Fruit fly (Drosophila melanogaster): Measurements from ENCODE around the gene Zasp67.

The Zasp67 gene

dm6 chr3L:9846577-9847342 lies 49.3 kb upstream of the Zasp67 start (continued):
- TF ChIP-seq Pdp1 (GFP tag; optimal IDR thresholded peaks at IDR 0.05) = no peak
- no peak for TF ChIP-seq CG6813 (GFP tag; optimal IDR thresholded peaks at IDR 0.05)
- no peak for TF ChIP-seq crol (GFP tag; IDR thresholded peaks at IDR 0.05)
- TF ChIP-seq pb (GFP tag; optimal IDR thresholded peaks at IDR 0.05) = no peak
- no peak for TF ChIP-seq vnd (GFP tag; IDR thresholded peaks at IDR 0.05; ENCODE audit: partially characterized antibody)
- TF ChIP-seq CG9932 (GFP tag; IDR thresholded peaks at IDR 0.05) = peak; percentile 6; the same call in 1 of the 2 replicates
- no peak for TF ChIP-seq Ravus (GFP tag; IDR thresholded peaks at IDR 0.05)
- TF ChIP-seq emc (GFP tag; optimal IDR thresholded peaks at IDR 0.05) = no peak
- TF ChIP-seq Fer3 (tag; optimal IDR thresholded peaks at IDR 0.05) = no peak
- no peak for TF ChIP-seq CG32767 (GFP tag; IDR thresholded peaks at IDR 0.05)
- TF ChIP-seq jing (GFP tag; optimal IDR thresholded peaks at IDR 0.05) = no peak
- TF ChIP-seq amos (GFP tag; IDR thresholded peaks at IDR 0.05; ENCODE audit: partially characterized antibody) = 0 out of 2 replicates have a peak, but pooled peaks have one; percentile 35
- TF ChIP-seq Fer1 (GFP tag; optimal IDR thresholded peaks at IDR 0.05) = no peak
- TF ChIP-seq pnt (GFP tag; optimal IDR thresholded peaks at IDR 0.05) = no peak
- no peak for TF ChIP-seq Sox102F (GFP tag; optimal IDR thresholded peaks at IDR 0.05)
- no peak for TF ChIP-seq chn (GFP tag; optimal IDR thresholded peaks at IDR 0.05)
- peak; percentile 28; the same call in 1 of the 3 replicates for TF ChIP-seq CG34224 (GFP tag; IDR thresholded peaks at IDR 0.05; ENCODE audit: partially characterized antibody)
- no peak for TF ChIP-seq Doc2 (GFP tag; IDR thresholded peaks at IDR 0.05)
- no peak for TF ChIP-seq danr (GFP tag; IDR thresholded peaks at IDR 0.05)
- TF ChIP-seq CG4424 (GFP tag; optimal IDR thresholded peaks at IDR 0.05) = no peak
- no peak for TF ChIP-seq tin (GFP tag; optimal IDR thresholded peaks at IDR 0.05)
- TF ChIP-seq CG16815 (GFP tag; optimal IDR thresholded peaks at IDR 0.05) = no peak
- no peak for TF ChIP-seq dimm (GFP tag; IDR thresholded peaks at IDR 0.05)
- no peak for TF ChIP-seq CG4854 (GFP tag; optimal IDR thresholded peaks at IDR 0.05)
- no peak for TF ChIP-seq Nf-YA (GFP tag; IDR thresholded peaks at IDR 0.05)
- TF ChIP-seq fd3F (GFP tag; optimal IDR thresholded peaks at IDR 0.05) = peak; percentile 17
- no peak for TF ChIP-seq D19A (tag; optimal IDR thresholded peaks at IDR 0.05)
- no peak for TF ChIP-seq salm (tag; optimal IDR thresholded peaks at IDR 0.05)
- TF ChIP-seq YL-1 (GFP tag; optimal IDR thresholded peaks at IDR 0.05) = no peak
- TF ChIP-seq CG13775 (GFP tag; optimal IDR thresholded peaks at IDR 0.05) = no peak
- no peak for TF ChIP-seq CG33213 (GFP tag; optimal IDR thresholded peaks at IDR 0.05)
- TF ChIP-seq CG10543 (GFP tag; optimal IDR thresholded peaks at IDR 0.05) = peak; percentile 11
- no peak for TF ChIP-seq Hey (tag; optimal IDR thresholded peaks at IDR 0.05)
- 0 out of 4 replicates have a peak, but pooled peaks have one; percentile 43 for TF ChIP-seq chinmo (GFP tag; IDR thresholded peaks at IDR 0.05; ENCODE audit: partially characterized antibody)
- no peak for TF ChIP-seq HLH4C (GFP tag; IDR thresholded peaks at IDR 0.05; ENCODE audit: partially characterized antibody)
- TF ChIP-seq grn (GFP tag; optimal IDR thresholded peaks at IDR 0.05) = no peak
- TF ChIP-seq nmo (GFP tag; optimal IDR thresholded peaks at IDR 0.05) = no peak
- no peak for TF ChIP-seq CG8388 (GFP tag; optimal IDR thresholded peaks at IDR 0.05)
- TF ChIP-seq CG11560 (tag; IDR thresholded peaks at IDR 0.05) = no peak
- TF ChIP-seq C15 (GFP tag; IDR thresholded peaks at IDR 0.05) = no peak
- peak; percentile 46; the same call in 1 of the 2 replicates for TF ChIP-seq Atf6 (GFP tag; IDR thresholded peaks at IDR 0.05)
- no peak for TF ChIP-seq yki (optimal IDR thresholded peaks at IDR 0.05)
- TF ChIP-seq CG11456 (GFP tag; IDR thresholded peaks at IDR 0.05) = no peak
- no peak for TF ChIP-seq CG11723 (GFP tag; optimal IDR thresholded peaks at IDR 0.05)
- TF ChIP-seq hth (optimal IDR thresholded peaks at IDR 0.05) = no peak
- TF ChIP-seq mld (GFP tag; IDR thresholded peaks at IDR 0.05; ENCODE audit: partially characterized antibody) = no peak
- TF ChIP-seq sisA (GFP tag; IDR thresholded peaks at IDR 0.05) = no peak
- peak; percentile 64 for TF ChIP-seq D19B (GFP tag; optimal IDR thresholded peaks at IDR 0.05)
- TF ChIP-seq CG18599 (GFP tag; optimal IDR thresholded peaks at IDR 0.05) = no peak
- TF ChIP-seq Jarid2 (GFP tag; optimal IDR thresholded peaks at IDR 0.05) = no peak

Data from whole organism, embryonic.